Worm (Caenorhabditis elegans): ENCODE results near the gene rpl-3.

- no peak for TF ChIP-seq eyg-1 (tag; optimal IDR thresholded peaks at IDR 0.05)
- TF ChIP-seq nhr-11 (tag; optimal IDR thresholded peaks at IDR 0.05) = no peak
- TF ChIP-seq ceh-45 (GFP tag; IDR thresholded peaks at IDR 0.05) = no peak
- TF ChIP-seq pha-4 (tag; optimal IDR thresholded peaks at IDR 0.05) = no peak
- no peak for TF ChIP-seq ama-1 (optimal IDR thresholded peaks at IDR 0.05)
- TF ChIP-seq che-1 (tag; optimal IDR thresholded peaks at IDR 0.05) = no peak
- no peak for TF ChIP-seq nfya-1 (tag; optimal IDR thresholded peaks at IDR 0.05)
- no peak for TF ChIP-seq pros-1 (tag; optimal IDR thresholded peaks at IDR 0.05)
- no peak for TF ChIP-seq C38D4.7 (GFP tag; optimal IDR thresholded peaks at IDR 0.05)
- TF ChIP-seq pqm-1 (tag; optimal IDR thresholded peaks at IDR 0.05) = no peak
- no peak for TF ChIP-seq ceh-9 (tag; optimal IDR thresholded peaks at IDR 0.05)
- no peak for TF ChIP-seq unc-55 (GFP tag; optimal IDR thresholded peaks at IDR 0.05)
- no peak for TF ChIP-seq sox-4 (tag; optimal IDR thresholded peaks at IDR 0.05)
Observed at ce11 chrIII:3831798-3832197, 35.9 kb upstream of the rpl-3 start.
